Fruit fly (Drosophila melanogaster) whole organism, adult: ENCODE data around the gene Or67a.

Experiments used
- Hr96 ChIP-seq: fragments of 200-800 bp; sonication (Bioruptor generic); optimal IDR thresholded peaks from 2 replicates; lab custom pipeline; 2016; ENCODE audit warnings: missing biosample characterization, missing genetic modification characterization
- bab1 ChIP-seq: fragments of 200-800 bp; sonication (Bioruptor generic); optimal IDR thresholded peaks from 3 replicates; lab custom pipeline; 2019; ENCODE audit warnings: missing biosample characterization, mild to moderate bottlenecking, missing genetic modification characterization, moderate library complexity

- TF ChIP-seq bab1 (no peak), Hr96 (GFP tag; lab: Kevin White, UChicago) (no peak)
These were observed 30.2 kb downstream of the Or67a start for dm6 chr3L:9559040-9559439.
